Fruit fly (Drosophila melanogaster) whole organism, wandering third instar larva: Measurements from ENCODE around the gene ball.

Experiments used
- Abd-B ChIP-seq: fragments of >200 bp; optimal IDR thresholded peaks from 2 replicates; lab custom pipeline; 2017; ENCODE audit warnings: missing biosample characterization, missing genetic modification characterization
- CrebA ChIP-seq: fragments of 200-800 bp; sonication (Bioruptor generic); optimal IDR thresholded peaks from 2 replicates; lab custom pipeline; 2016; ENCODE audit warnings: missing biosample characterization, mild to moderate bottlenecking, missing genetic modification characterization, borderline replicate concordance
- Dfd ChIP-seq: fragments of >200 bp; optimal IDR thresholded peaks from 2 replicates; lab custom pipeline; 2017; ENCODE audit warnings: missing biosample characterization, missing genetic modification characterization
- N ChIP-seq: fragments of >200 bp; optimal IDR thresholded peaks from 2 replicates; lab custom pipeline; 2018; ENCODE audit warnings: missing biosample characterization, missing external identifiers, missing genetic modification characterization
- OdsH ChIP-seq: fragments of 200-800 bp; sonication (Bioruptor generic); optimal IDR thresholded peaks from 2 replicates; lab custom pipeline; 2016; ENCODE audit warnings: missing biosample characterization, mild to moderate bottlenecking, missing genetic modification characterization
- Vsx2 ChIP-seq: fragments of 200-300, 225-300 bp; sonication (Bioruptor generic); optimal IDR thresholded peaks from 2 replicates; lab custom pipeline; 2018; ENCODE audit warnings: missing biosample characterization, missing genetic modification characterization; ENCODE audit not compliant: partially characterized antibody
- brk ChIP-seq: fragments of 200-800 bp; sonication (Bioruptor generic); optimal IDR thresholded peaks from 2 replicates; lab custom pipeline; 2016; ENCODE audit warnings: missing biosample characterization, mild to moderate bottlenecking, missing genetic modification characterization
- dl ChIP-seq, 2 experiments: fragments of 175-275, 200-275 bp in 1 of 2; fragments of 200-275 bp in 1 of 2; sonication (Bioruptor generic); optimal IDR thresholded peaks; lab custom pipeline; 2018; ENCODE audit warnings: mild to moderate bottlenecking in 2 of 2, missing biosample characterization in 2 of 2, missing genetic modification characterization in 2 of 2, moderate library complexity in 2 of 2; ENCODE audit not compliant: partially characterized antibody in 2 of 2, insufficient read depth in 1 of 2
- fru ChIP-seq: fragments of 200-800 bp; sonication (Bioruptor generic); optimal IDR thresholded peaks from 3 replicates; lab custom pipeline; 2016; ENCODE audit warnings: missing biosample characterization, mild to moderate bottlenecking, missing genetic modification characterization
- h ChIP-seq: fragments of 200-800 bp; sonication (Bioruptor generic); optimal IDR thresholded peaks from 3 replicates; lab custom pipeline; 2016; ENCODE audit warnings: missing biosample characterization, mild to moderate bottlenecking, missing genetic modification characterization
- lola ChIP-seq: fragments of >200 bp; optimal IDR thresholded peaks from 2 replicates; lab custom pipeline; 2017; ENCODE audit warnings: missing biosample characterization, missing genetic modification characterization
- pan ChIP-seq: fragments of >200 bp; optimal IDR thresholded peaks from 2 replicates; lab custom pipeline; 2017
- psq ChIP-seq: fragments of 200-800 bp; sonication (Bioruptor generic); optimal IDR thresholded peaks from 3 replicates; lab custom pipeline; 2017; ENCODE audit warnings: missing biosample characterization, mild to moderate bottlenecking, missing genetic modification characterization, moderate library complexity
- usp ChIP-seq: fragments of >200 bp; optimal IDR thresholded peaks from 2 replicates; lab custom pipeline; 2017; ENCODE audit warnings: missing biosample characterization, missing genetic modification characterization

- TF ChIP-seq CrebA (no peak), pan (lab: Kevin White, UChicago) (no peak), brk (no peak), N (GFP tag; lab: Kevin White, UChicago) (no peak), usp (GFP tag; lab: Kevin White, UChicago) (no peak), fru (GFP tag; lab: Kevin White, UChicago) (peak; percentile 26), Abd-B (GFP tag; lab: Kevin White, UChicago) (no peak), h (GFP tag; lab: Kevin White, UChicago) (peak; percentile 26), psq (GFP tag; lab: Kevin White, UChicago) (no peak), lola (no peak), OdsH (GFP tag; lab: Kevin White, UChicago) (no peak), Vsx2 (GFP tag; lab: Kevin White, UChicago) (no peak), dl (GFP tag; optimal IDR thresholded peaks at IDR 0.05; lab: Kevin White, UChicago; ENCODE audit: insufficient read depth in 1 of 2, partially characterized antibody in 2 of 2) (no peak), Dfd (GFP tag; lab: Kevin White, UChicago) (no peak)
Measured at dm6 chr3R:26853699-26854098, 12.9 kb downstream of the ball start.
